Fruit fly (Drosophila melanogaster) whole organism, embryonic: ENCODE data around the gene AP-1mu.
A peak's percentile ranks its signal among the peaks of the same experiment; 100 is the strongest.

Experiments
- CG1233 ChIP-seq: fragments of 200-800 bp; sonication (Bioruptor generic); optimal IDR thresholded peaks from 4 replicates; lab custom pipeline; 2018; ENCODE audit warnings: missing biosample characterization, mild to moderate bottlenecking, missing genetic modification characterization
- CG13296 ChIP-seq: fragments of 200-800 bp; sonication (Bioruptor generic); optimal IDR thresholded peaks from 3 replicates; lab custom pipeline; 2018; ENCODE audit warnings: missing biosample characterization, mild to moderate bottlenecking, missing genetic modification characterization
- CG14050 ChIP-seq: fragments of 200-800 bp; sonication (Bioruptor generic); IDR thresholded peaks from 3 replicates; pipeline ENCODE4 v1.3.6; 2022; ENCODE audit warnings: missing biosample characterization, missing genetic modification characterization
- CG1529 ChIP-seq: fragments of 200-800 bp; sonication (Bioruptor generic); optimal IDR thresholded peaks from 3 replicates; lab custom pipeline; 2018; ENCODE audit warnings: missing biosample characterization, missing genetic modification characterization
- CG15514 ChIP-seq: fragments of 200-800 bp; sonication (Bioruptor generic); optimal IDR thresholded peaks from 3 replicates; lab custom pipeline; 2017; ENCODE audit warnings: missing biosample characterization, missing genetic modification characterization, mild to moderate bottlenecking, moderate library complexity, missing genetic modification reagents
- CG18011 ChIP-seq: fragments of 200-800 bp; sonication (Bioruptor generic); optimal IDR thresholded peaks from 2 replicates; lab custom pipeline; 2017; ENCODE audit warnings: missing biosample characterization, missing genetic modification characterization, mild to moderate bottlenecking, moderate library complexity, missing genotype
- CG2875 ChIP-seq: fragments of 200-800 bp; sonication (Bioruptor generic); optimal IDR thresholded peaks from 2 replicates; lab custom pipeline; 2017; ENCODE audit warnings: missing biosample characterization, mild to moderate bottlenecking, missing genetic modification characterization, missing genetic modification reagents
- CG4328 ChIP-seq: fragments of 200-800 bp; sonication (Bioruptor generic); optimal IDR thresholded peaks from 3 replicates; lab custom pipeline; 2017; ENCODE audit warnings: missing biosample characterization, missing genetic modification reagents, missing genetic modification characterization
- CG6254 ChIP-seq: fragments of 200-800 bp; sonication (Bioruptor generic); optimal IDR thresholded peaks from 3 replicates; lab custom pipeline; 2017; ENCODE audit warnings: mild to moderate bottlenecking, missing biosample characterization, missing genetic modification reagents, missing genetic modification characterization
- CG6654 ChIP-seq: fragments of 200-800 bp; sonication (Bioruptor generic); optimal IDR thresholded peaks from 2 replicates; lab custom pipeline; 2017; ENCODE audit warnings: missing biosample characterization, mild to moderate bottlenecking, missing genetic modification characterization
- CG6813 ChIP-seq: fragments of 200-800 bp; sonication (Bioruptor generic); optimal IDR thresholded peaks from 2 replicates; lab custom pipeline; 2017; ENCODE audit warnings: missing biosample characterization, missing genetic modification characterization, mild to moderate bottlenecking, moderate library complexity, missing genetic modification reagents
- CG7786 ChIP-seq: fragments of 200-800 bp; sonication (Bioruptor generic); optimal IDR thresholded peaks from 2 replicates; lab custom pipeline; 2016; ENCODE audit warnings: missing biosample characterization, missing genetic modification characterization
- CG7963 ChIP-seq: fragments of 200-800 bp; sonication (Bioruptor generic); IDR thresholded peaks from 3 replicates; pipeline ENCODE4 v1.3.6; 2022; ENCODE audit warnings: missing biosample characterization, missing genetic modification characterization; ENCODE audit not compliant: partially characterized antibody
- CG8281 ChIP-seq: fragments of 200-800 bp; sonication (Bioruptor generic); optimal IDR thresholded peaks from 2 replicates; lab custom pipeline; 2018; ENCODE audit warnings: missing biosample characterization, mild to moderate bottlenecking, missing genetic modification characterization, moderate library complexity
- CG9437 ChIP-seq: fragments of 200-800 bp; sonication (Bioruptor generic); optimal IDR thresholded peaks from 2 replicates; lab custom pipeline; 2018; ENCODE audit warnings: missing biosample characterization, mild to moderate bottlenecking, missing genetic modification characterization
- CG9797 ChIP-seq: fragments of 200-800 bp; sonication (Bioruptor generic); optimal IDR thresholded peaks from 3 replicates; lab custom pipeline; 2018; ENCODE audit warnings: missing biosample characterization, mild to moderate bottlenecking, missing genetic modification characterization
- CG9817 ChIP-seq: fragments of 200-800 bp; sonication (Bioruptor generic); optimal IDR thresholded peaks from 2 replicates; lab custom pipeline; 2018; ENCODE audit warnings: missing biosample characterization, mild to moderate bottlenecking, missing genetic modification characterization, moderate library complexity
- Dad ChIP-seq: fragments of 200-800 bp; sonication (Bioruptor generic); optimal IDR thresholded peaks from 3 replicates; lab custom pipeline; 2016; ENCODE audit warnings: missing biosample characterization, missing genetic modification characterization
- Dek ChIP-seq: fragments of 200-800 bp; sonication (Bioruptor generic); optimal IDR thresholded peaks from 3 replicates; lab custom pipeline; 2019; ENCODE audit warnings: missing biosample characterization, mild to moderate bottlenecking, missing genetic modification characterization, moderate library complexity
- Dip2 ChIP-seq: fragments of 200-800 bp; sonication (Bioruptor generic); IDR thresholded peaks from 2 replicates; pipeline ENCODE4 v1.3.6; 2022; ENCODE audit warnings: missing biosample characterization, missing genetic modification characterization
- Eip74EF ChIP-seq, 2 experiments: fragments of 200-800 bp in 1 of 2; fragments of >200 bp in 1 of 2; sonication (Bioruptor generic) in 1 of 2; optimal IDR thresholded peaks; 2 replicates each; lab custom pipeline; 2017 to 2019; ENCODE audit warnings: missing biosample characterization in 2 of 2, missing genetic modification characterization in 2 of 2, mild to moderate bottlenecking in 1 of 2, moderate library complexity in 1 of 2
- Fer3 ChIP-seq: fragments of 200-800 bp; sonication (Bioruptor generic); optimal IDR thresholded peaks from 2 replicates; lab custom pipeline; 2018; ENCODE audit warnings: missing biosample characterization, mild to moderate bottlenecking, missing genetic modification characterization, moderate library complexity
- HHEX ChIP-seq: fragments of 200-800 bp; sonication (Bioruptor generic); optimal IDR thresholded peaks from 3 replicates; lab custom pipeline; 2017; ENCODE audit warnings: missing biosample characterization, mild to moderate bottlenecking, missing genetic modification characterization, missing genetic modification reagents
- Hr51 ChIP-seq, 2 experiments: fragments of 200-800 bp; sonication (Bioruptor generic); optimal IDR thresholded peaks; 2 replicates in 1 of 2; 3 replicates in 1 of 2; lab custom pipeline; 2016 to 2018; ENCODE audit warnings: missing biosample characterization in 2 of 2, missing genetic modification characterization in 2 of 2, mild to moderate bottlenecking in 1 of 2, moderate library complexity in 1 of 2
- Lhr ChIP-seq: fragments of 200-800 bp; sonication (Bioruptor generic); optimal IDR thresholded peaks from 3 replicates; lab custom pipeline; 2017; ENCODE audit warnings: mild to moderate bottlenecking, missing biosample characterization, missing genetic modification reagents, missing genetic modification characterization
- Ravus ChIP-seq: fragments of 200-800 bp; sonication (Bioruptor generic); IDR thresholded peaks from 2 replicates; pipeline ENCODE4 v1.3.6; 2022; ENCODE audit warnings: missing biosample characterization, missing genetic modification characterization
- Xbp1 ChIP-seq: fragments of 200-800 bp; sonication (Bioruptor generic); optimal IDR thresholded peaks from 3 replicates; lab custom pipeline; 2016; ENCODE audit warnings: missing biosample characterization, mild to moderate bottlenecking, missing genetic modification characterization
- abd-A ChIP-seq: fragments of 200-800 bp; sonication (Bioruptor generic); optimal IDR thresholded peaks from 3 replicates; lab custom pipeline; 2019; ENCODE audit warnings: missing biosample characterization, mild to moderate bottlenecking, missing genetic modification characterization, moderate library complexity
- bbx ChIP-seq: fragments of 200-800 bp; sonication (Bioruptor generic); IDR thresholded peaks from 2 replicates; pipeline ENCODE4 v1.3.6; 2022; ENCODE audit warnings: missing biosample characterization, missing genetic modification characterization; ENCODE audit not compliant: partially characterized antibody
- bsh ChIP-seq, 2 experiments: fragments of 200-800 bp; sonication (Bioruptor generic); optimal IDR thresholded peaks; 2 replicates each; lab custom pipeline; 2017 to 2018; ENCODE audit warnings: mild to moderate bottlenecking in 2 of 2, missing biosample characterization in 2 of 2, missing genetic modification characterization in 2 of 2, moderate library complexity in 1 of 2
- chif ChIP-seq, 2 experiments: fragments of 200-800 bp; sonication (Bioruptor generic); optimal IDR thresholded peaks; 3 replicates each; lab custom pipeline; 2016; ENCODE audit warnings: missing biosample characterization in 2 of 2, missing genetic modification characterization in 2 of 2
- croc ChIP-seq: fragments of 200-800 bp; sonication (Bioruptor generic); conservative IDR thresholded peaks from 3 replicates; pipeline ENCODE4 v1.3.6; 2022; ENCODE audit warnings: missing biosample characterization, missing genetic modification characterization
- dmrt11E ChIP-seq: fragments of 200-800 bp; sonication (Bioruptor generic); optimal IDR thresholded peaks from 3 replicates; lab custom pipeline; 2018; ENCODE audit warnings: missing biosample characterization, mild to moderate bottlenecking, missing genetic modification characterization, moderate library complexity
- gcm2 ChIP-seq: fragments of 200-800 bp; sonication (Bioruptor generic); optimal IDR thresholded peaks from 2 replicates; lab custom pipeline; 2016; ENCODE audit warnings: missing biosample characterization, missing genetic modification characterization
- gsb ChIP-seq: fragments of 200-800 bp; sonication (Bioruptor generic); IDR thresholded peaks from 2 replicates; pipeline ENCODE4 v1.3.6; 2022; ENCODE audit warnings: missing biosample characterization, missing genetic modification characterization
- ham ChIP-seq: fragments of 200-800 bp; sonication (Bioruptor generic); IDR thresholded peaks from 2 replicates; pipeline ENCODE4 v1.3.6; 2022; ENCODE audit warnings: missing biosample characterization, missing genetic modification characterization
- lab ChIP-seq: fragments of 200-800 bp; sonication (Bioruptor generic); optimal IDR thresholded peaks from 3 replicates; lab custom pipeline; 2017; ENCODE audit warnings: missing biosample characterization, missing genetic modification characterization, mild to moderate bottlenecking, moderate library complexity, missing genetic modification reagents
- nom ChIP-seq: fragments of 200-800 bp; sonication (Bioruptor generic); optimal IDR thresholded peaks from 2 replicates; lab custom pipeline; 2017; ENCODE audit warnings: missing biosample characterization, missing genetic modification characterization, mild to moderate bottlenecking, moderate library complexity, missing genetic modification reagents
- onecut ChIP-seq: fragments of 200-800 bp; sonication (Bioruptor generic); IDR thresholded peaks from 2 replicates; pipeline ENCODE4 v1.3.6; 2022; ENCODE audit warnings: missing biosample characterization, missing genetic modification characterization
- pnt ChIP-seq: fragments of 200-800 bp; sonication (Bioruptor generic); optimal IDR thresholded peaks from 3 replicates; lab custom pipeline; 2016; ENCODE audit warnings: missing biosample characterization, missing genetic modification characterization
- pros ChIP-seq: fragments of 200-800 bp; sonication (Bioruptor generic); optimal IDR thresholded peaks from 3 replicates; lab custom pipeline; 2019; ENCODE audit warnings: missing biosample characterization, mild to moderate bottlenecking, missing genetic modification characterization, moderate library complexity
- salm ChIP-seq: fragments of 200-800 bp; sonication (Bioruptor generic); optimal IDR thresholded peaks from 2 replicates; lab custom pipeline; 2018; ENCODE audit warnings: missing biosample characterization, mild to moderate bottlenecking, missing genetic modification characterization
- sqz ChIP-seq: fragments of 200-800 bp; sonication (Bioruptor generic); optimal IDR thresholded peaks from 3 replicates; lab custom pipeline; 2018; ENCODE audit warnings: missing biosample characterization, mild to moderate bottlenecking, missing genetic modification characterization
- sr ChIP-seq: fragments of 200-800 bp; sonication (Bioruptor generic); IDR thresholded peaks from 3 replicates; pipeline ENCODE4 v1.3.6; 2022; ENCODE audit warnings: missing biosample characterization, missing genetic modification characterization
- trh ChIP-seq: fragments of 200-800 bp; sonication (Bioruptor generic); optimal IDR thresholded peaks from 2 replicates; lab custom pipeline; 2016; ENCODE audit warnings: missing biosample characterization, missing genetic modification characterization
- tup ChIP-seq: fragments of 200-800 bp; sonication (Bioruptor generic); optimal IDR thresholded peaks from 2 replicates; lab custom pipeline; 2016; ENCODE audit warnings: missing biosample characterization, mild to moderate bottlenecking, missing genetic modification characterization, moderate library complexity
- wor ChIP-seq: fragments of 200-800 bp; sonication (Bioruptor generic); IDR thresholded peaks from 2 replicates; pipeline ENCODE4 v1.3.6; 2022; ENCODE audit warnings: missing biosample characterization, missing genetic modification characterization
- yki ChIP-seq: fragments of >200 bp; optimal IDR thresholded peaks from 3 replicates; lab custom pipeline; 2018
- zen ChIP-seq: fragments of 200-800 bp; sonication (Bioruptor generic); optimal IDR thresholded peaks from 3 replicates; lab custom pipeline; 2018; ENCODE audit warnings: missing biosample characterization, mild to moderate bottlenecking, missing genetic modification characterization, moderate library complexity

The AP-1mu gene

dm6 chr3R:9534125-9534496 is 25.2 kb downstream of the AP-1mu start (continued):
- TF ChIP-seq onecut (GFP tag; lab: Robert Waterston, UW): peak; percentile 75
- TF ChIP-seq Dad: peak; percentile 87
- peak; percentile 54; the same call in 2 of the 3 replicates for TF ChIP-seq sr
- peak; percentile 89 for TF ChIP-seq Lhr (GFP tag; lab: Kevin White, UChicago)
- TF ChIP-seq CG13296 (GFP tag; lab: Kevin White, UChicago): peak; percentile 81
- TF ChIP-seq nom (GFP tag; lab: Kevin White, UChicago): no peak
- peak; percentile 90 for TF ChIP-seq CG9437 (GFP tag; lab: Kevin White, UChicago)
- peak; percentile 90 for TF ChIP-seq Dek (tag; lab: Kevin White, UChicago)
- TF ChIP-seq CG4328 (GFP tag; lab: Kevin White, UChicago): peak; percentile 86
- peak; percentile 49 for TF ChIP-seq CG18011 (GFP tag; lab: Kevin White, UChicago)
- TF ChIP-seq pros (GFP tag; lab: Kevin White, UChicago): peak; percentile 22
- TF ChIP-seq CG14050: peak; percentile 84
- peak; percentile 65 to 97 for TF ChIP-seq bsh (GFP tag; optimal IDR thresholded peaks at IDR 0.05; lab: Kevin White, UChicago)
- TF ChIP-seq Xbp1 (GFP tag; lab: Kevin White, UChicago): peak; percentile 95
- TF ChIP-seq yki (lab: Kevin White, UChicago): no peak
- peak; percentile 50 for TF ChIP-seq CG15514 (GFP tag; lab: Kevin White, UChicago)
- TF ChIP-seq Hr51 (GFP tag; optimal IDR thresholded peaks at IDR 0.05; lab: Kevin White, UChicago): peak; percentile 77 to 96
- peak in 1 of 2 experiments; percentile 95 for TF ChIP-seq Eip74EF (GFP tag; optimal IDR thresholded peaks at IDR 0.05; lab: Kevin White, UChicago)
- TF ChIP-seq CG2875 (GFP tag; lab: Kevin White, UChicago): peak; percentile 93
- TF ChIP-seq Ravus: peak; percentile 56
- peak; percentile 50 for TF ChIP-seq gcm2
- TF ChIP-seq bbx: no peak
- TF ChIP-seq tup (GFP tag; lab: Kevin White, UChicago): peak; percentile 53
- TF ChIP-seq croc (GFP tag; lab: Robert Waterston, UW): peak; percentile 91
- peak; percentile 91 to 95 for TF ChIP-seq chif (GFP tag; optimal IDR thresholded peaks at IDR 0.05; lab: Kevin White, UChicago)
- peak; percentile 82 for TF ChIP-seq dmrt11E
- TF ChIP-seq Dip2 (GFP tag; lab: Robert Waterston, UW): no peak; the same call in 1 of the 2 replicates
- TF ChIP-seq wor (GFP tag; lab: Robert Waterston, UW): peak; percentile 93
- TF ChIP-seq trh: peak; percentile 80
- TF ChIP-seq gsb (GFP tag; lab: Robert Waterston, UW): peak; percentile 78
- TF ChIP-seq CG6254 (GFP tag; lab: Kevin White, UChicago): peak; percentile 93
- TF ChIP-seq CG7786: peak; percentile 89
- TF ChIP-seq Fer3 (tag; lab: Kevin White, UChicago): peak; percentile 94
- TF ChIP-seq CG6813: peak; percentile 80
- peak; percentile 92 for TF ChIP-seq pnt (GFP tag; lab: Kevin White, UChicago)
- TF ChIP-seq sqz (GFP tag; lab: Kevin White, UChicago): peak; percentile 86
- no peak for TF ChIP-seq abd-A (tag; lab: Kevin White, UChicago)
- peak; percentile 94 for TF ChIP-seq salm (tag; lab: Kevin White, UChicago)
- peak; percentile 91 for TF ChIP-seq CG9817 (tag; lab: Kevin White, UChicago)
- peak; percentile 70 for TF ChIP-seq CG8281
- TF ChIP-seq CG9797 (GFP tag; lab: Kevin White, UChicago): no peak
- peak; percentile 77 for TF ChIP-seq CG6654
- peak; percentile 95 for TF ChIP-seq CG1529 (GFP tag; lab: Kevin White, UChicago)
- 0 out of 2 replicates have a peak, but pooled peaks have one; percentile 21 for TF ChIP-seq ham (GFP tag; lab: Robert Waterston, UW)
- no peak for TF ChIP-seq CG7963 (GFP tag; lab: Robert Waterston, UW)
- TF ChIP-seq lab (GFP tag; lab: Kevin White, UChicago): peak; percentile 93
- peak; percentile 82 for TF ChIP-seq zen (tag; lab: Kevin White, UChicago)
- TF ChIP-seq HHEX: peak; percentile 87
- TF ChIP-seq CG1233: peak; percentile 88
